Fruit fly (Drosophila melanogaster): ENCODE results near the gene gpp.

DNA sequence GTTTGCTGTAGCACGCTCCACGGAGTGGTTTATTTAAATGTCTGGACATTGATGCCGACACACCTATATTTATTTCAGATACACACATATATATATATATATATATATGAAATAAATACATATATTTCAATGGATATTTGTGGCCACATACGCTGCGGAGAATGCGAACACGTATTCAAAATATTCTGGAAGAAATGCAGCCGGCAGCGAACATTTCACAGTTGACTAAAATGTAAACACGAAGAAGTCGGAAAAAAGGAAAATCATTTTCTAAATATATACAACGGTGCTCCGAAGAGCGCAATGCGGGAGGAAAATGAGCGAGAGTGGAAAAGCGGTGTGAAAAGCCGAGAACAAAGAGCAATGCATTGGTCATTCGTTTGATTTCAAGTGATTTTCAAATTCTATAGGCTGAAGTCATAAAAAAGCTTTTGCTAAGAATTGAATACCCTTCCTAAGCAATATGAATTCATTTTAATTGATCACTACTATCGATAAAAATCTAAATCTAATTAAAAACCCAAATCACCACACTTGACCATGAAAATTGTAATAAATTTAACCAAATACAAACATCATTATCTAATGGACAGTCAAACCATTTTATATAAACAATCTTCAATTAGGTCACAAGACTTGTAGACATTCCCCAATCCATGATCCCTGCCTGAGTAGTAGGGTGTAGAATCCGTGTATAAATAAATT lies 61.1 kb downstream of the gpp start:
- TF ChIP-seq CG9705 (GFP tag; optimal IDR thresholded peaks at IDR 0.05): no peak
- no peak for TF ChIP-seq foxo (GFP tag; optimal IDR thresholded peaks at IDR 0.05)
- no peak for TF ChIP-seq CrebA (GFP tag; optimal IDR thresholded peaks at IDR 0.05; ENCODE audit: borderline replicate concordance)
- no peak for TF ChIP-seq Dfd (GFP tag; optimal IDR thresholded peaks at IDR 0.05)
- no peak for TF ChIP-seq usp (GFP tag; optimal IDR thresholded peaks at IDR 0.05)
- TF ChIP-seq Jra (GFP tag; optimal IDR thresholded peaks at IDR 0.05): no peak
- TF ChIP-seq OdsH (GFP tag; optimal IDR thresholded peaks at IDR 0.05): no peak
- TF ChIP-seq lola (GFP tag; optimal IDR thresholded peaks at IDR 0.05): no peak

Data from whole organism, wandering third instar larva.